Worm (Caenorhabditis elegans) whole organism, late embryonic: ENCODE measurements around the gene C56G2.9.

Source experiments
- C38D4.7 ChIP-seq: fragments of 200-800 bp; sonication (Bioruptor generic); optimal IDR thresholded peaks from 2 replicates; lab custom pipeline; 2018; ENCODE audit warnings: mild to moderate bottlenecking, missing genetic modification characterization, moderate library complexity, missing compliant biosample characterization
- F13H6.1 ChIP-seq: sonication (generic microtip); optimal IDR thresholded peaks from 2 replicates; lab custom pipeline; 2016; ENCODE audit warnings: missing genetic modification characterization, missing compliant biosample characterization
- K02D7.2 ChIP-seq: sonication (generic microtip); optimal IDR thresholded peaks from 2 replicates; lab custom pipeline; 2017; ENCODE audit warnings: mild to moderate bottlenecking, missing genetic modification characterization, missing compliant biosample characterization
- K09A11.1 ChIP-seq: sonication (generic microtip); optimal IDR thresholded peaks from 2 replicates; lab custom pipeline; 2017; ENCODE audit warnings: antibody characterized with exemption, mild to moderate bottlenecking, missing genetic modification characterization, missing compliant biosample characterization; ENCODE audit not compliant: insufficient read depth
- T23F11.4 ChIP-seq: fragments of 200-800 bp; sonication (Bioruptor generic); optimal IDR thresholded peaks from 2 replicates; lab custom pipeline; 2018; ENCODE audit warnings: mild to moderate bottlenecking, missing genetic modification characterization, missing compliant biosample characterization
- Y22D7AL.16 ChIP-seq: sonication (generic microtip); optimal IDR thresholded peaks from 2 replicates; lab custom pipeline; 2016; ENCODE audit warnings: missing genetic modification characterization, missing compliant biosample characterization
- ahr-1 ChIP-seq: sonication (generic microtip); optimal IDR thresholded peaks from 2 replicates; lab custom pipeline; 2016; ENCODE audit warnings: missing genetic modification characterization, missing compliant biosample characterization
- ceh-14 ChIP-seq: sonication (generic microtip); optimal IDR thresholded peaks from 2 replicates; lab custom pipeline; 2016; ENCODE audit warnings: missing genotype, missing genetic modification characterization, missing compliant biosample characterization
- ceh-2 ChIP-seq: sonication (generic microtip); optimal IDR thresholded peaks from 2 replicates; lab custom pipeline; 2016; ENCODE audit warnings: missing genotype, missing genetic modification characterization, missing compliant biosample characterization
- ceh-34 ChIP-seq: sonication (generic microtip); optimal IDR thresholded peaks from 2 replicates; lab custom pipeline; 2016; ENCODE audit warnings: mild to moderate bottlenecking, missing genetic modification characterization, missing compliant biosample characterization
- ceh-45 ChIP-seq: fragments of 200-800 bp; sonication (Bioruptor generic); IDR thresholded peaks from 2 replicates; pipeline ENCODE4 v1.3.6; 2022; ENCODE audit warnings: missing genetic modification reagents, missing genetic modification characterization, missing compliant biosample characterization
- ceh-48 ChIP-seq: sonication (generic microtip); optimal IDR thresholded peaks from 2 replicates; lab custom pipeline; 2016; ENCODE audit warnings: missing genetic modification characterization, inconsistent platforms, missing compliant biosample characterization
- ceh-9 ChIP-seq: sonication (generic microtip); optimal IDR thresholded peaks from 2 replicates; lab custom pipeline; 2016; ENCODE audit warnings: mild to moderate bottlenecking, missing genetic modification characterization, inconsistent platforms, missing compliant biosample characterization
- elt-4 ChIP-seq: sonication (generic microtip); optimal IDR thresholded peaks from 2 replicates; lab custom pipeline; 2016; ENCODE audit warnings: missing genetic modification characterization, missing compliant biosample characterization
- fax-1 ChIP-seq: sonication (generic microtip); optimal IDR thresholded peaks from 2 replicates; lab custom pipeline; 2016; ENCODE audit warnings: missing genotype, missing genetic modification characterization, missing compliant biosample characterization
- hlh-13 ChIP-seq: fragments of 200-800 bp; sonication (Bioruptor generic); optimal IDR thresholded peaks from 2 replicates; lab custom pipeline; 2018; ENCODE audit warnings: mild to moderate bottlenecking, missing genetic modification characterization, missing compliant biosample characterization
- hlh-6 ChIP-seq: sonication (generic microtip); optimal IDR thresholded peaks from 2 replicates; lab custom pipeline; 2016; ENCODE audit warnings: missing genotype, missing genetic modification characterization, missing compliant biosample characterization
- hlh-8 ChIP-seq: sonication (generic microtip); optimal IDR thresholded peaks from 2 replicates; lab custom pipeline; 2016; ENCODE audit warnings: missing genotype, missing genetic modification characterization, missing compliant biosample characterization
- lin-11 ChIP-seq: fragments of 200-800 bp; sonication (Bioruptor generic); optimal IDR thresholded peaks from 2 replicates; lab custom pipeline; 2018; ENCODE audit warnings: mild to moderate bottlenecking, missing genetic modification characterization, missing compliant biosample characterization
- madf-2 ChIP-seq: sonication (generic microtip); optimal IDR thresholded peaks from 2 replicates; lab custom pipeline; 2017; ENCODE audit warnings: missing genetic modification characterization, missing compliant biosample characterization
- nfya-1 ChIP-seq: sonication (generic microtip); optimal IDR thresholded peaks from 2 replicates; lab custom pipeline; 2017; ENCODE audit warnings: missing genetic modification characterization, mild to moderate bottlenecking, missing compliant biosample characterization, antibody characterized with exemption, moderate library complexity
- npax-4 ChIP-seq: sonication (generic microtip); optimal IDR thresholded peaks from 2 replicates; lab custom pipeline; 2016; ENCODE audit warnings: missing genetic modification characterization, missing compliant biosample characterization
- pat-9 ChIP-seq: fragments of 200-800 bp; sonication (Bioruptor generic); optimal IDR thresholded peaks from 2 replicates; lab custom pipeline; 2018; ENCODE audit warnings: mild to moderate bottlenecking, missing genetic modification characterization, moderate library complexity, missing compliant biosample characterization
- pha-2 ChIP-seq: sonication (generic microtip); optimal IDR thresholded peaks from 2 replicates; lab custom pipeline; 2017; ENCODE audit warnings: mild to moderate bottlenecking, missing genetic modification characterization, missing compliant biosample characterization
- rnt-1 ChIP-seq: sonication (generic microtip); optimal IDR thresholded peaks from 2 replicates; lab custom pipeline; 2016; ENCODE audit warnings: missing genetic modification characterization, missing compliant biosample characterization
- tbx-2 ChIP-seq: sonication (generic microtip); optimal IDR thresholded peaks from 2 replicates; lab custom pipeline; 2016; ENCODE audit warnings: missing genetic modification characterization, missing compliant biosample characterization
- ttx-3 ChIP-seq: sonication (generic microtip); optimal IDR thresholded peaks from 2 replicates; lab custom pipeline; 2016; ENCODE audit warnings: missing genetic modification reagents, missing genetic modification characterization, missing compliant biosample characterization
- unc-3 ChIP-seq, 2 experiments: fragments of 200-800 bp in 1 of 2; sonication (Bioruptor generic) in 1 of 2; sonication (generic microtip) in 1 of 2; conservative IDR thresholded peaks in 1 of 2; optimal IDR thresholded peaks in 1 of 2; 2 replicates each; pipeline versions ENCODE4 v1.3.6 to Lab custom; 2016 to 2022; ENCODE audit warnings: missing compliant biosample characterization in 2 of 2, missing genetic modification characterization in 2 of 2, missing genetic modification reagents in 1 of 2
- unc-55 ChIP-seq: sonication (generic microtip); optimal IDR thresholded peaks from 2 replicates; lab custom pipeline; 2017; ENCODE audit warnings: missing biosample characterization, missing genetic modification reagents, missing genetic modification characterization
- unc-86 ChIP-seq: sonication (generic microtip); optimal IDR thresholded peaks from 2 replicates; lab custom pipeline; 2016; ENCODE audit warnings: missing genetic modification characterization, missing compliant biosample characterization

The C56G2.9 gene

ce11 chrIII:6297599-6297998 lies 45.5 kb downstream of the C56G2.9 start:
- TF ChIP-seq ttx-3, result no peak
- TF ChIP-seq ceh-48 (tag; lab: Kevin White, UChicago), result no peak
- no peak for TF ChIP-seq ceh-14
- no peak for TF ChIP-seq npax-4 (tag; lab: Kevin White, UChicago)
- no peak for TF ChIP-seq hlh-8
- no peak for TF ChIP-seq hlh-6 (tag; lab: Kevin White, UChicago)
- TF ChIP-seq unc-86 (tag; lab: Kevin White, UChicago), result no peak
- no peak for TF ChIP-seq fax-1
- no peak for TF ChIP-seq ahr-1 (tag; lab: Kevin White, UChicago)
- no peak for TF ChIP-seq tbx-2 (tag; lab: Kevin White, UChicago)
- no peak for TF ChIP-seq rnt-1 (tag; lab: Kevin White, UChicago)
- no peak for TF ChIP-seq hlh-13 (GFP tag; lab: Kevin White, UChicago)
- no peak for TF ChIP-seq Y22D7AL.16 (tag; lab: Kevin White, UChicago)
- TF ChIP-seq ceh-45, result no peak
- no peak for TF ChIP-seq ceh-9
- TF ChIP-seq, all 69 proteins: peak for 0

ce11 chrIII:6295972-6296700 lies 47.0 kb downstream of the C56G2.9 start, which contains the start of gene F47D12.7:
TSS of gene F47D12.7 (minus strand) at chrIII:6296022.
- TF ChIP-seq hlh-6 (tag; lab: Kevin White, UChicago) (no peak), C38D4.7 (GFP tag; lab: Kevin White, UChicago) (no peak), nfya-1 (no peak), F13H6.1 (no peak), npax-4 (tag; lab: Kevin White, UChicago) (no peak), K02D7.2 (tag; lab: Kevin White, UChicago) (no peak), madf-2 (tag; lab: Kevin White, UChicago) (no peak), T23F11.4 (GFP tag; lab: Kevin White, UChicago) (no peak), hlh-13 (GFP tag; lab: Kevin White, UChicago) (no peak), Y22D7AL.16 (tag; lab: Kevin White, UChicago) (no peak), ceh-2 (tag; lab: Kevin White, UChicago) (no peak), ceh-34 (tag; lab: Kevin White, UChicago) (no peak), K09A11.1 (tag; lab: Kevin White, UChicago) (no peak), elt-4 (no peak), lin-11 (tag; lab: Kevin White, UChicago) (no peak), pat-9 (tag; lab: Kevin White, UChicago) (no peak), pha-2 (tag; lab: Kevin White, UChicago) (no peak), unc-3 (GFP tag; conservative IDR thresholded peaks at IDR 0.05; lab: Robert Waterston, UW) (no peak), unc-3 (tag; optimal IDR thresholded peaks at IDR 0.05; lab: Kevin White, UChicago) (no peak), unc-55 (GFP tag; lab: Kevin White, UChicago) (no peak)
- TF ChIP-seq, all 69 proteins: peak for 0
